Worm (Caenorhabditis elegans) whole organism, early embryonic: Measurements from ENCODE around the gene cul-2.

Source experiments
- F13C5.2 ChIP-seq: sonication (generic microtip); optimal IDR thresholded peaks from 2 replicates; lab custom pipeline; 2017; ENCODE audit warnings: mild to moderate bottlenecking, missing genetic modification characterization, inconsistent platforms, missing compliant biosample characterization
- ama-1 ChIP-seq: fragments of 150-350 bp; optimal IDR thresholded peaks from 2 replicates; lab custom pipeline; 2014
- ceh-13 ChIP-seq: fragments of 200-800 bp; sonication (Bioruptor generic); optimal IDR thresholded peaks from 2 replicates; lab custom pipeline; 2018; ENCODE audit warnings: mild to moderate bottlenecking, missing genetic modification characterization, missing compliant biosample characterization
- ceh-36 ChIP-seq: sonication (generic microtip); optimal IDR thresholded peaks from 2 replicates; lab custom pipeline; 2016; ENCODE audit warnings: missing genetic modification characterization, inconsistent platforms, missing compliant biosample characterization
- ets-7 ChIP-seq: sonication (generic microtip); optimal IDR thresholded peaks from 2 replicates; lab custom pipeline; 2016; ENCODE audit warnings: missing genotype, missing genetic modification characterization, missing compliant biosample characterization
- flt-1 ChIP-seq: fragments of 200-800 bp; sonication (Bioruptor generic); IDR thresholded peaks from 2 replicates; pipeline ENCODE4 v1.3.6; 2022; ENCODE audit warnings: missing genetic modification characterization, missing compliant biosample characterization
- hnd-1 ChIP-seq: sonication (generic microtip); optimal IDR thresholded peaks from 2 replicates; lab custom pipeline; 2016; ENCODE audit warnings: missing genetic modification characterization, missing compliant biosample characterization
- sea-1 ChIP-seq: fragments of 200-800 bp; sonication (Bioruptor generic); conservative IDR thresholded peaks from 2 replicates; pipeline ENCODE4 v1.3.6; 2022; ENCODE audit warnings: missing genetic modification characterization, missing compliant biosample characterization
- tbx-11 ChIP-seq: fragments of 200-800 bp; sonication (Bioruptor generic); IDR thresholded peaks from 2 replicates; pipeline ENCODE4 v1.3.6; 2022; ENCODE audit warnings: missing genetic modification characterization, missing compliant biosample characterization
- tra-4 ChIP-seq: sonication (generic microtip); optimal IDR thresholded peaks from 2 replicates; lab custom pipeline; 2017; ENCODE audit warnings: missing genetic modification characterization, missing compliant biosample characterization

ce11 chrIII:13735008-13735407 is 47.9 kb downstream of the cul-2 start, which contains the start of gene W06F12.3:
- TF ChIP-seq ama-1 (lab: Kevin White, UChicago) (no peak), flt-1 (GFP tag; lab: Robert Waterston, UW) (no peak), ets-7 (tag; lab: Kevin White, UChicago) (no peak), ceh-13 (GFP tag; lab: Kevin White, UChicago) (no peak), sea-1 (GFP tag; lab: Robert Waterston, UW) (no peak), hnd-1 (tag; lab: Kevin White, UChicago) (no peak), ceh-36 (tag; lab: Kevin White, UChicago) (no peak), F13C5.2 (no peak), tra-4 (tag; lab: Kevin White, UChicago) (no peak), tbx-11 (GFP tag; lab: Robert Waterston, UW) (no peak)
